Fruit fly (Drosophila melanogaster) whole organism, wandering third instar larva: ENCODE results near the gene CG7275.

Experiments
- Myc ChIP-seq: fragments of >200 bp; optimal IDR thresholded peaks from 2 replicates; lab custom pipeline; 2017
- Sp1 ChIP-seq: fragments of 200-800 bp; sonication (Bioruptor generic); optimal IDR thresholded peaks from 3 replicates; lab custom pipeline; 2019; ENCODE audit warnings: missing biosample characterization, mild to moderate bottlenecking, missing genetic modification characterization, moderate library complexity
- br ChIP-seq: fragments of 200-800 bp; sonication (Bioruptor generic); optimal IDR thresholded peaks from 2 replicates; lab custom pipeline; 2016; ENCODE audit warnings: missing biosample characterization, missing genetic modification characterization
- fru ChIP-seq: fragments of 200-800 bp; sonication (Bioruptor generic); optimal IDR thresholded peaks from 3 replicates; lab custom pipeline; 2016; ENCODE audit warnings: missing biosample characterization, mild to moderate bottlenecking, missing genetic modification characterization
- pan ChIP-seq: fragments of >200 bp; optimal IDR thresholded peaks from 2 replicates; lab custom pipeline; 2017

DNA sequence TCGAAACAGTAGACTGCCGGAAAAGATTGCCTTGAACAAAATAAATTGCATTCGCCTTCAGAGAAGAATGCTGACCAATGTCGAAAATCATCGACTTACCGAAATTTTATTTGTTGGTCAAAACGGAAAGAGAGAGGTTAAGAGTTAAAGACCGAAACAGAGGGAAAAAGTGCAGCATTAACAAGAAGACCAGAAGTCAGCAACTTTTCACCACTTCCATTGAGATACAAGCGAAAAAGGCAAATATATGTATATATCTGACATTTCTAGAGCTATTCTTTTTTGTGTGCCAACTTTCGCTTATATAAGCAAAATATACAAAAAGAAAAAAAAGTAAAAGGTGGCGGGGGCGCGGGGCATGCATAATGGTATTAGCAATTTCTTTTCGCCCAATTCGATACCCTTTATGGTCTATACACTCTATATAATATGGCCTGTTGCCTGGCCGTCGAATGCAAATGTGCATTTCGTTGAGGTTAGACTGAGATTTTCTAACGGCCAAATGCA lies 41.2 kb downstream of the CG7275 start:
- TF ChIP-seq Sp1 (GFP tag; lab: Kevin White, UChicago) (no peak), fru (GFP tag; lab: Kevin White, UChicago) (no peak), pan (lab: Kevin White, UChicago) (no peak), Myc (lab: Kevin White, UChicago) (no peak), br (GFP tag; lab: Kevin White, UChicago) (no peak)
